Worm (Caenorhabditis elegans): ENCODE data around the gene R13H4.2.

- TF ChIP-seq him-1 (tag; optimal IDR thresholded peaks at IDR 0.05) (no peak), dao-5 (tag; optimal IDR thresholded peaks at IDR 0.05) (no peak)
These were observed 42.0 kb upstream of the R13H4.2 start for ce11 chrV:11794172-11794571.
